Worm (Caenorhabditis elegans): ENCODE data around the gene T26C5.2.

ce11 chrII:9272942-9273341 lies 39.9 kb downstream of the T26C5.2 start, which contains the start of gene C01G6.4:
- no peak for TF ChIP-seq ama-1 (optimal IDR thresholded peaks at IDR 0.05)
- no peak for TF ChIP-seq unc-3 (GFP tag; conservative IDR thresholded peaks at IDR 0.05)
- TF ChIP-seq unc-3 (tag; optimal IDR thresholded peaks at IDR 0.05), result no peak
